Fruit fly (Drosophila melanogaster): ENCODE data around the gene Phf5a.
A peak's percentile ranks its signal among the peaks of the same experiment; 100 is the strongest.

Gene Phf5a

DNA sequence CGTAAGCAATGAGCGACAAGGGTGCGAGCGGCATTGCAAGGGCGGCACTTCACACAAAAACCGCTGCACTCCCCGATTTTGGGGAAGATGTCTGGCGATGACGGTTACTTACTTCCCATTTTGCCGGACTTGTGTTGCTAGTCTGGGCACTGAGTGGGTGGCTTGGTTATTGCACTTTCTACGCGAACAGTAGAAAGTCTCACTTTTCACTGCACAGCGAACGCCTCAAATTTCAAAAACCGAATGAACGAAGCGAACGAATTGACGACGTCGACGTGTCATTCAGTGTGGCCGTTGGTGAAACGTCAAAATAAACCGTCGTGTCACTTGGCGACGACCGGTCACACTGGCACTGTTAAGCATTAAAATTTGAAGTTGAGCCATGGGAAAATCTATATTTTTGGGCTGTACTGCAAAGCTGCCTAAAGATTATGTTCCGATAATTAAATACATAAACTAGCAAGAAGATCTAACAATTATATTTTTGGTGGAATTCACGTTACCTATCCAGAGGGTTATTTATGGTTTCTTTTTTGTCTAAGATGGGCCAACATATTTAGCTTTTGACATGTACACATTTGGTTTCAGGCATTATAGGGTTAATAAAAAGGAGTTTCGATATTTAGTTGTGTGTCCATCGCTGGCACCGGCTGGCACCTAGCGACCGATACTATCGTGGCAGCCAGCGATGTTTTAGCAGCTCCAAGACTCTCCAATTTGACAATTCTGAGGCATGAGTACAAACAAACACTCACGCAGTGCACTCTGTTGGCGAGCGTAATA lies 10.2 kb downstream of the Phf5a start, which contains the start of the genes Sec61alpha and Daxx (continued):
- TF ChIP-seq btn (GFP tag; optimal IDR thresholded peaks at IDR 0.05): peak; percentile 20
- TF ChIP-seq CG2202 (tag; optimal IDR thresholded peaks at IDR 0.05): peak; percentile 36
- peak; percentile 95 for TF ChIP-seq CG18011 (GFP tag; optimal IDR thresholded peaks at IDR 0.05)
- TF ChIP-seq fd96Cb (tag; optimal IDR thresholded peaks at IDR 0.05): peak; percentile 77
- peak; percentile 89 for TF ChIP-seq gem (tag; optimal IDR thresholded peaks at IDR 0.05)
- peak; percentile 99 for TF ChIP-seq nerfin-2 (GFP tag; IDR thresholded peaks at IDR 0.05; ENCODE audit: partially characterized antibody)
- peak; percentile 79 for TF ChIP-seq CG13775 (GFP tag; optimal IDR thresholded peaks at IDR 0.05)
- TF ChIP-seq CG30431 (GFP tag; optimal IDR thresholded peaks at IDR 0.05): peak; percentile 60
- TF ChIP-seq CG10979 (tag; optimal IDR thresholded peaks at IDR 0.05): peak; percentile 68
- no peak for TF ChIP-seq tio (GFP tag; optimal IDR thresholded peaks at IDR 0.05)
- TF ChIP-seq CG17829 (tag; optimal IDR thresholded peaks at IDR 0.05): peak; percentile 83
- peak; percentile 21 for TF ChIP-seq CG17802 (tag; optimal IDR thresholded peaks at IDR 0.05)
- TF ChIP-seq Hmx (GFP tag; optimal IDR thresholded peaks at IDR 0.05): peak; percentile 13
- peak; percentile 74 for TF ChIP-seq dmrt11E (tag; optimal IDR thresholded peaks at IDR 0.05)
- TF ChIP-seq en (GFP tag; optimal IDR thresholded peaks at IDR 0.05): peak; percentile 66
- TF ChIP-seq CG4730 (GFP tag; IDR thresholded peaks at IDR 0.05): peak; percentile 68
- TF ChIP-seq CG7745 (tag; optimal IDR thresholded peaks at IDR 0.05): no peak
- peak; percentile 98 for TF ChIP-seq Sin3A (optimal IDR thresholded peaks at IDR 0.05)
- TF ChIP-seq CG6175 (GFP tag; IDR thresholded peaks at IDR 0.05): peak; percentile 64
- TF ChIP-seq D19B (GFP tag; optimal IDR thresholded peaks at IDR 0.05): peak; percentile 69
- peak; percentile 89 for TF ChIP-seq Abd-B (GFP tag; optimal IDR thresholded peaks at IDR 0.05)
- TF ChIP-seq CG13894 (tag; optimal IDR thresholded peaks at IDR 0.05): peak; percentile 81
- TF ChIP-seq PHDP (tag; optimal IDR thresholded peaks at IDR 0.05): peak; percentile 84
- peak; percentile 84 for TF ChIP-seq p53 (GFP tag; optimal IDR thresholded peaks at IDR 0.05)
- TF ChIP-seq Hmr (GFP tag; optimal IDR thresholded peaks at IDR 0.05): peak; percentile 91
- TF ChIP-seq bab2 (GFP tag; optimal IDR thresholded peaks at IDR 0.05): peak; percentile 80
- no peak for TF ChIP-seq bigmax (GFP tag; optimal IDR thresholded peaks at IDR 0.05)
- peak; percentile 87 for TF ChIP-seq CG2678 (tag; optimal IDR thresholded peaks at IDR 0.05)
- TF ChIP-seq jing (GFP tag; optimal IDR thresholded peaks at IDR 0.05): no peak
- TF ChIP-seq caup (GFP tag; optimal IDR thresholded peaks at IDR 0.05; ENCODE audit: severe bottlenecking): peak; percentile 65
- TF ChIP-seq Lim3 (GFP tag; IDR thresholded peaks at IDR 0.05): no peak
- peak; percentile 86 for TF ChIP-seq slp2 (GFP tag; optimal IDR thresholded peaks at IDR 0.05)
- peak; percentile 77 for TF ChIP-seq Bdp1 (GFP tag; optimal IDR thresholded peaks at IDR 0.05)
- TF ChIP-seq gfzf (GFP tag; optimal IDR thresholded peaks at IDR 0.05): peak; percentile 93
- peak; percentile 94 for TF ChIP-seq row (GFP tag; IDR thresholded peaks at IDR 0.05)
- TF ChIP-seq NC2β (GFP tag; optimal IDR thresholded peaks at IDR 0.05): peak; percentile 75
- TF ChIP-seq CG7987 (GFP tag; optimal IDR thresholded peaks at IDR 0.05): peak; percentile 14
- TF ChIP-seq CG11085 (GFP tag; IDR thresholded peaks at IDR 0.05): peak; percentile 80
- TF ChIP-seq CG17328 (GFP tag; IDR thresholded peaks at IDR 0.05): peak; percentile 63
- peak; percentile 90 for TF ChIP-seq CG7786 (GFP tag; optimal IDR thresholded peaks at IDR 0.05)
- TF ChIP-seq CG33557 (GFP tag; optimal IDR thresholded peaks at IDR 0.05): peak; percentile 50
- TF ChIP-seq Fer1 (GFP tag; optimal IDR thresholded peaks at IDR 0.05): peak; percentile 67
- TF ChIP-seq cg (GFP tag; optimal IDR thresholded peaks at IDR 0.05): no peak
- TF ChIP-seq CG31365 (tag; optimal IDR thresholded peaks at IDR 0.05): no peak
- TF ChIP-seq Camta (GFP tag; optimal IDR thresholded peaks at IDR 0.05): peak; percentile 74
- peak; percentile 43; the same call in 1 of the 2 replicates for TF ChIP-seq CG17612 (GFP tag; IDR thresholded peaks at IDR 0.05)
- peak; percentile 82 for TF ChIP-seq CG11504 (tag; optimal IDR thresholded peaks at IDR 0.05)
- TF ChIP-seq CG13424 (tag; optimal IDR thresholded peaks at IDR 0.05): peak; percentile 87
- TF ChIP-seq CG1233 (GFP tag; optimal IDR thresholded peaks at IDR 0.05): peak; percentile 61
